Fruit fly (Drosophila melanogaster) whole organism, adult: ENCODE measurements around the gene CG13392.

Experiments
- CG11617 ChIP-seq: fragments of 200-800 bp; sonication (Bioruptor generic); optimal IDR thresholded peaks from 2 replicates; lab custom pipeline; 2017; ENCODE audit warnings: mild to moderate bottlenecking, missing biosample characterization, missing genetic modification reagents, missing genetic modification characterization
- CG12768 ChIP-seq: fragments of 200-800 bp; sonication (Bioruptor generic); optimal IDR thresholded peaks from 2 replicates; lab custom pipeline; 2017; ENCODE audit warnings: missing biosample characterization, missing genetic modification characterization, mild to moderate bottlenecking, moderate library complexity, missing genetic modification reagents
- CG14711 ChIP-seq: fragments of 200-800 bp; sonication (Bioruptor generic); optimal IDR thresholded peaks from 2 replicates; lab custom pipeline; 2018; ENCODE audit warnings: missing biosample characterization, mild to moderate bottlenecking, missing genetic modification characterization, moderate library complexity
- CG1620 ChIP-seq: fragments of 200-800 bp; sonication (Bioruptor generic); optimal IDR thresholded peaks from 2 replicates; lab custom pipeline; 2016; ENCODE audit warnings: missing biosample characterization, missing genetic modification characterization
- CG33017 ChIP-seq: fragments of 200-800 bp; sonication (Bioruptor generic); optimal IDR thresholded peaks from 2 replicates; lab custom pipeline; 2018; ENCODE audit warnings: missing biosample characterization, mild to moderate bottlenecking, missing genetic modification characterization, moderate library complexity
- CG5204 ChIP-seq: fragments of 200-800 bp; sonication (Bioruptor generic); optimal IDR thresholded peaks from 2 replicates; lab custom pipeline; 2016; ENCODE audit warnings: missing biosample characterization, missing genetic modification characterization
- CG7045 ChIP-seq: fragments of 200-800 bp; sonication (Bioruptor generic); optimal IDR thresholded peaks from 2 replicates; lab custom pipeline; 2017; ENCODE audit warnings: missing biosample characterization, mild to moderate bottlenecking, missing genetic modification characterization
- CG7101 ChIP-seq: fragments of 200-800 bp; sonication (Bioruptor generic); optimal IDR thresholded peaks from 2 replicates; lab custom pipeline; 2018; ENCODE audit warnings: missing biosample characterization, mild to moderate bottlenecking, missing genetic modification characterization, moderate library complexity
- Clk ChIP-seq: fragments of 200-800 bp; sonication (Bioruptor generic); optimal IDR thresholded peaks from 2 replicates; lab custom pipeline; 2017; ENCODE audit warnings: missing biosample characterization, missing genetic modification characterization
- Crg-1 ChIP-seq: fragments of 200-800 bp; sonication (Bioruptor generic); optimal IDR thresholded peaks from 2 replicates; lab custom pipeline; 2016; ENCODE audit warnings: missing biosample characterization, missing genetic modification characterization
- Hr96 ChIP-seq: fragments of 200-800 bp; sonication (Bioruptor generic); optimal IDR thresholded peaks from 2 replicates; lab custom pipeline; 2016; ENCODE audit warnings: missing biosample characterization, missing genetic modification characterization
- Mnt ChIP-seq: fragments of 200-800 bp; sonication (Bioruptor generic); optimal IDR thresholded peaks from 2 replicates; lab custom pipeline; 2016; ENCODE audit warnings: missing biosample characterization, mild to moderate bottlenecking, missing genetic modification characterization
- bab1 ChIP-seq: fragments of 200-800 bp; sonication (Bioruptor generic); optimal IDR thresholded peaks from 3 replicates; lab custom pipeline; 2019; ENCODE audit warnings: missing biosample characterization, mild to moderate bottlenecking, missing genetic modification characterization, moderate library complexity
- cic ChIP-seq: fragments of 200-800 bp; sonication (Bioruptor generic); optimal IDR thresholded peaks from 2 replicates; lab custom pipeline; 2017; ENCODE audit warnings: missing biosample characterization, mild to moderate bottlenecking, missing genetic modification characterization, moderate library complexity
- cnc ChIP-seq, 2 experiments: fragments of >200 bp; optimal IDR thresholded peaks; 2 replicates each; lab custom pipeline; 2017
- kay ChIP-seq: fragments of 200-800 bp; sonication (Bioruptor generic); peaks from one replicate; lab custom pipeline; 2016; ENCODE audit warnings: missing biosample characterization, missing genetic modification characterization, borderline replicate concordance
- ovo ChIP-seq: fragments of 200-800 bp; sonication (Bioruptor generic); optimal IDR thresholded peaks from 2 replicates; lab custom pipeline; 2016; ENCODE audit warnings: missing biosample characterization, missing genetic modification characterization
- pad ChIP-seq: fragments of 200-800 bp; sonication (Bioruptor generic); optimal IDR thresholded peaks from 3 replicates; lab custom pipeline; 2017; ENCODE audit warnings: missing biosample characterization, missing genetic modification characterization, mild to moderate bottlenecking, moderate library complexity, missing genetic modification reagents
- tj ChIP-seq: fragments of 200-800 bp; sonication (Bioruptor generic); optimal IDR thresholded peaks from 3 replicates; lab custom pipeline; 2017; ENCODE audit warnings: missing biosample characterization, mild to moderate bottlenecking, missing genetic modification characterization, moderate library complexity
- toe ChIP-seq: fragments of 200-800 bp; sonication (Bioruptor generic); optimal IDR thresholded peaks from 2 replicates; lab custom pipeline; 2016; ENCODE audit warnings: missing biosample characterization, missing genetic modification characterization

CG13392 gene

DNA sequence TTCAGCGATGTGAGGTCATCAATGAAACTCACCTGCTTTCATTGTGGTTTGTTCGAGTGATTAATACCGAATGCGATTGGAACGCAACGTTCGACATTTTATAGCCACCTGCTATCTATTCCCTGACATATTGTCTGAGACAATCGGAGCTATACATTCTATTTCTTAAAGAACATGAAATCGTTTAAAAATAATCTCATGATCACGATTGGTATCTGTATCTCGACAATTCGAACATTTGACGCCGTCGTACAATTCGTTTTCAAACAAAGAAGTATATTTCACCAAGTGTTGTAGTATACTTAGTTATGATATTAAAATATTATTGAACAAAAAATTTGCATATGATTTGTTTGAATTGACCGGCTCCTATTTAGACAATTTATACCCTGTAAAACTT, 12.2 kb upstream of the CG13392 start, which contains the start of gene Peritrophin-15b:
TSS of gene Peritrophin-15b (minus strand) at position 101 of the 400 bp plus-strand sequence.
- TF ChIP-seq toe (GFP tag; lab: Kevin White, UChicago) = no peak
- TF ChIP-seq Mnt = no peak
- no peak for TF ChIP-seq ovo
- TF ChIP-seq CG7101 (tag; lab: Kevin White, UChicago) = no peak
- TF ChIP-seq pad (GFP tag; lab: Kevin White, UChicago) = no peak
- no peak for TF ChIP-seq CG12768 (GFP tag; lab: Kevin White, UChicago)

DNA sequence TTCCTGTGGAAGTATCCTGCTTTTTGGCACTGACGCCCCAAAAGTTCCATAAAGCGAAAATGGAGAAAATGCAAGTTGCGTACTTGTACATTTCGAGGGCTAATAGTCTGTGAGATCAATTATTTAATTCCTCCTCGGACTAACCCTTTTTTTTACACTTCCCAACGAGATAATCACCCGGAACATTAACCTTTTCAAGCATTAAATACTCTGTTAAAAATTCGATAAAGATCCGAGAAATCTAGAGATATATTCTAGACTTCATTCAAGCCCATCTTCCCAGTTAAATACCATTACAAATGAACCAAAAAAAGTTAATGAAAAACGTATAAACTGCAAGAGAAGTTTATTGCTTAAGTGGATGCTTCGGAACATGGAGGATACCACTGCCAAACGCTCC, 11.6 kb upstream of the CG13392 start, which contains the start of gene lectin-29Ca:
TSS of gene lectin-29Ca (minus strand) at position 101 of the 400 bp plus-strand sequence.
- TF ChIP-seq CG7101 (tag; lab: Kevin White, UChicago) = no peak
- no peak for TF ChIP-seq CG5204 (GFP tag; lab: Kevin White, UChicago)
- TF ChIP-seq CG12768 (GFP tag; lab: Kevin White, UChicago) = no peak
- no peak for TF ChIP-seq cic
- no peak for TF ChIP-seq CG1620 (GFP tag; lab: Kevin White, UChicago)
- TF ChIP-seq kay (GFP tag; lab: Kevin White, UChicago) = no peak
- no peak for TF ChIP-seq bab1 (GFP tag; lab: Kevin White, UChicago)
- TF ChIP-seq tj = no peak

DNA sequence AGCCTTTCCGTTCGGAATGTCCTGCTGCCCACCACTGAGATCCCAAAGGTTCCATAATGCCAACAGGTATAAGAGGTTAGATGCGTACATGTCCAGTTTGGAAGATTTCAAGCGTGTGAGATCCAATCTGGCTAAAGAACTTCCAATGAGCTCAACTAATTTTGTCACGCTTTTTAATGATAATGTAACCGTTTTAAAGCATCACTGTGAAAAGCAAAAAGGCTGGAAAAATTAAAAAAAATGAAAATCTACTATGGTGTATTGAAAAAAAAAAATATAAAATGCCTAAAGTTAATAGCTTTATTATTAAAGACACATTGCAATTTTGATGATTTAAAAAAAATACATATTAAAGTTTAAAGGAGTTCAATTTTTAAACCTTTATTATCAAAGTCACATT, 10.5 kb upstream of the CG13392 start, which contains the start of gene Acp29AB:
TSS of gene Acp29AB (minus strand) at position 101 of the 400 bp plus-strand sequence.
- TF ChIP-seq CG12768 (GFP tag; lab: Kevin White, UChicago) (no peak), CG1620 (GFP tag; lab: Kevin White, UChicago) (no peak), CG7101 (tag; lab: Kevin White, UChicago) (no peak), CG5204 (GFP tag; lab: Kevin White, UChicago) (no peak), kay (GFP tag; lab: Kevin White, UChicago) (peak; percentile 62)

DNA sequence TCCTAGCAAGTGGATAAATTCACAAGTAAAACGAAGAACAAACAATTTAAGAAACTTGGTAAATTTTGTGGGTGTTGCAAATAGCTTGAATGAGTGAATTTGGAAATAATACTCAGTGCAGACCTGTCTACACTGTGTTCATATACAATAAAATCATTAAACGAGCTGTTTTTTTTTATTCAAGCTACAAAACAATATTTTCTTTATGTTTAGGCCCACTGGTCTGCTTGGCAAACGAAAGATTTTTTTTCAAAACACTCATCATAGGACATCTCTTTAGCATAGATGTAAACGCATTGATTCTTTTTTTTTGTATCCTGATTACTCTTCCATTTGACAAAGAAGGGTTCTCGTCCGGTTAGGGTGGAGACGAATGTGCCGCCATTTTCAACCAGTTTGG, 9.7 kb upstream of the CG13392 start, which contains the start of gene CG42820:
TSS of gene CG42820 (minus strand) at position 101 of the 400 bp plus-strand sequence.
- TF ChIP-seq CG1620 (GFP tag; lab: Kevin White, UChicago) = no peak

- TF ChIP-seq cic (no peak), ovo (no peak), cnc (optimal IDR thresholded peaks at IDR 0.05; lab: Kevin White, UChicago) (no peak)
These were observed 6.6 kb upstream of the CG13392 start, which contains the start of gene CG42819 for dm6 chr2L:8389231-8389630. CG42819 (minus strand) TSS chr2L:8389331.

DNA sequence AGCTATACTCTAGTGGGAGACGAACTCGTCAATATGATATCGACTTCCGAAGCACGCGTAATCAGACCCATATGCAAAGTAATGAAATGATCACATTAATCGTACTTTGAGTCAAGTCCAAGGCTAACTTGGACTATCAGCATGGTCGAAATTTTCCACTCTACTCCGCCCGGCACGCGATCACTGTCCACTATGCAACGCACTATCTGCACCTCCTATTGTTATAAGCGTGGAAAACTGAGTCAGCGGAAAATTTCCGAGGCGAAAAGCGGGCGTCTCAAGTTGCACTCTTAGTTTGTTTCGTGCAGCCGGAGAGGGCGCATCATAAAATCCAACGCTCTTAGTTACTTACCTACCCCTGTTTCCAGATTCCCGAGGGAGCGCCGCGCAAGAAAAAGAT, 3.2 kb upstream of the CG13392 start:
- TF ChIP-seq tj (peak; percentile 91), cic (no peak)

DNA sequence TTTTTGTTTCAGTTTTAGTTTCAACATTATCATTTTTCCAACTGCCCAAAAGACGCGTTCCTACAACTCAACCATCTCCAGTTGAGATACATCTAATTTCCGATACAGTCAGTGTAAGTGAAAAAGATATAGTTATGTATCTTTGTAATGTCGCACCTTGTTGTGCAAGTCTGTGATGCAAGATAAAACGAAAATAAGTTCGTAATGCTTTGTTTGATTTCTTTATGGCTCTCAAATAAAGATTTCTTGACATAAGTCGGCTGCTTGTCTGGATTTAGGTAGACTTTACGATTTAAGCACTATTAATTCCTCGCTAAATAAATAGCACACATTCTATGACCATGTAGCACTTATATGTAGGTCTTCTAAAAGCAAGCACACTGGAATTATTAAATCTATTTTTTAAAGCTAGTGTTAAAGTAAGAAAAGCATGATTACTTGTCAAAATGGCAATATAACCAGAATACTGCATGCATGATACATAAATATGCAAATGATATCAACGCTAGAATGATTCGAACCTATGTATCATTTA, 2.4 kb upstream of the CG13392 start:
- TF ChIP-seq CG12768 (GFP tag; lab: Kevin White, UChicago) (no peak), CG7101 (tag; lab: Kevin White, UChicago) (peak; percentile 12), Hr96 (no peak), Clk (GFP tag; lab: Kevin White, UChicago) (no peak), ovo (no peak), CG5204 (GFP tag; lab: Kevin White, UChicago) (no peak), CG14711 (tag; lab: Kevin White, UChicago) (peak; percentile 6), Mnt (no peak), cic (peak; percentile 2), Crg-1 (GFP tag; lab: Kevin White, UChicago) (no peak), kay (GFP tag; lab: Kevin White, UChicago) (peak; percentile 92), pad (GFP tag; lab: Kevin White, UChicago) (no peak), toe (GFP tag; lab: Kevin White, UChicago) (no peak), CG11617 (GFP tag; lab: Kevin White, UChicago) (no peak), CG33017 (tag; lab: Kevin White, UChicago) (no peak), CG1620 (GFP tag; lab: Kevin White, UChicago) (no peak), CG7045 (peak; percentile 62), bab1 (GFP tag; lab: Kevin White, UChicago) (no peak), tj (no peak), cnc (optimal IDR thresholded peaks at IDR 0.05; lab: Kevin White, UChicago) (no peak)

dm6 chr2L:8384108-8384601, 1.5 kb upstream of the CG13392 start, which contains the start of the genes Dad1 and CG13384:
Dad1 (minus strand) TSS chr2L:8384137.
CG13384 (plus strand) TSS chr2L:8384455.
- TF ChIP-seq ovo (peak; percentile 78), CG1620 (GFP tag; lab: Kevin White, UChicago) (peak; percentile 85), CG7101 (tag; lab: Kevin White, UChicago) (peak; percentile 98), pad (GFP tag; lab: Kevin White, UChicago) (peak; percentile 83), kay (GFP tag; lab: Kevin White, UChicago) (peak; percentile 89), toe (GFP tag; lab: Kevin White, UChicago) (peak; percentile 89), CG11617 (GFP tag; lab: Kevin White, UChicago) (peak; percentile 96), tj (peak; percentile 88), CG12768 (GFP tag; lab: Kevin White, UChicago) (peak; percentile 96), CG5204 (GFP tag; lab: Kevin White, UChicago) (peak; percentile 94), CG33017 (tag; lab: Kevin White, UChicago) (peak; percentile 96), CG7045 (peak; percentile 94), Crg-1 (GFP tag; lab: Kevin White, UChicago) (peak; percentile 88), Clk (GFP tag; lab: Kevin White, UChicago) (peak; percentile 85), Hr96 (peak; percentile 79), Mnt (peak; percentile 72), CG14711 (tag; lab: Kevin White, UChicago) (peak; percentile 92), cnc (optimal IDR thresholded peaks at IDR 0.05; lab: Kevin White, UChicago) (no peak), cic (peak; percentile 81), bab1 (GFP tag; lab: Kevin White, UChicago) (peak; percentile 97)
